Fruit fly (Drosophila melanogaster) whole organism, embryonic: Measurements from ENCODE around the gene CG33158.

Experiments used
- CG12236 ChIP-seq: fragments of 200-800 bp; sonication (Bioruptor generic); optimal IDR thresholded peaks from 2 replicates; lab custom pipeline; 2016; ENCODE audit warnings: missing biosample characterization, missing genetic modification characterization
- CG13296 ChIP-seq: fragments of 200-800 bp; sonication (Bioruptor generic); optimal IDR thresholded peaks from 3 replicates; lab custom pipeline; 2018; ENCODE audit warnings: missing biosample characterization, mild to moderate bottlenecking, missing genetic modification characterization
- CG15479 ChIP-seq: fragments of 200-800 bp; sonication (Bioruptor generic); optimal IDR thresholded peaks from 3 replicates; lab custom pipeline; 2019; ENCODE audit warnings: missing biosample characterization, mild to moderate bottlenecking, missing genetic modification characterization, moderate library complexity
- CG17912 ChIP-seq: fragments of 200-800 bp; sonication (Bioruptor generic); optimal IDR thresholded peaks from 2 replicates; lab custom pipeline; 2018; ENCODE audit warnings: missing biosample characterization, mild to moderate bottlenecking, missing genetic modification characterization
- CG2116 ChIP-seq: fragments of 200-800 bp; sonication (Bioruptor generic); optimal IDR thresholded peaks from 3 replicates; lab custom pipeline; 2018; ENCODE audit warnings: missing biosample characterization, mild to moderate bottlenecking, missing genetic modification characterization
- CG2199 ChIP-seq: fragments of 200-800 bp; sonication (Bioruptor generic); IDR thresholded peaks from 3 replicates; pipeline ENCODE4 v1.3.6; 2022; ENCODE audit warnings: missing biosample characterization, missing genetic modification characterization
- CG31224 ChIP-seq: fragments of 200-800 bp; sonication (Bioruptor generic); IDR thresholded peaks from 2 replicates; pipeline ENCODE4 v1.3.6; 2022; ENCODE audit warnings: missing biosample characterization, missing genetic modification characterization
- CG4282 ChIP-seq: fragments of 200-800 bp; sonication (Bioruptor generic); optimal IDR thresholded peaks from 2 replicates; lab custom pipeline; 2016; ENCODE audit warnings: missing biosample characterization, missing genetic modification characterization
- CG4707 ChIP-seq: fragments of 200-800 bp; sonication (Bioruptor generic); optimal IDR thresholded peaks from 2 replicates; lab custom pipeline; 2018; ENCODE audit warnings: missing biosample characterization, mild to moderate bottlenecking, missing genetic modification characterization, moderate library complexity
- CG5245 ChIP-seq: fragments of 200-800 bp; sonication (Bioruptor generic); optimal IDR thresholded peaks from 3 replicates; lab custom pipeline; 2016; ENCODE audit warnings: missing biosample characterization, missing genetic modification characterization
- CG6654 ChIP-seq: fragments of 200-800 bp; sonication (Bioruptor generic); optimal IDR thresholded peaks from 2 replicates; lab custom pipeline; 2017; ENCODE audit warnings: missing biosample characterization, mild to moderate bottlenecking, missing genetic modification characterization
- CG6854 ChIP-seq: fragments of 200-800 bp; sonication (Bioruptor generic); optimal IDR thresholded peaks from 3 replicates; lab custom pipeline; 2017; ENCODE audit warnings: missing biosample characterization, mild to moderate bottlenecking, missing genetic modification characterization
- CG7963 ChIP-seq: fragments of 200-800 bp; sonication (Bioruptor generic); IDR thresholded peaks from 3 replicates; pipeline ENCODE4 v1.3.6; 2022; ENCODE audit warnings: missing biosample characterization, missing genetic modification characterization; ENCODE audit not compliant: partially characterized antibody
- CG8089 ChIP-seq: fragments of 200-800 bp; sonication (Bioruptor generic); optimal IDR thresholded peaks from 3 replicates; lab custom pipeline; 2016; ENCODE audit warnings: missing biosample characterization, missing genetic modification characterization
- CG8281 ChIP-seq: fragments of 200-800 bp; sonication (Bioruptor generic); optimal IDR thresholded peaks from 2 replicates; lab custom pipeline; 2018; ENCODE audit warnings: missing biosample characterization, mild to moderate bottlenecking, missing genetic modification characterization, moderate library complexity
- CG9727 ChIP-seq: fragments of 200-800 bp; sonication (Bioruptor generic); optimal IDR thresholded peaks from 3 replicates; lab custom pipeline; 2017; ENCODE audit warnings: missing biosample characterization, mild to moderate bottlenecking, missing genetic modification characterization
- D19B ChIP-seq: fragments of 200-800 bp; sonication (Bioruptor generic); optimal IDR thresholded peaks from 2 replicates; lab custom pipeline; 2017; ENCODE audit warnings: missing biosample characterization, mild to moderate bottlenecking, missing genetic modification characterization
- Dll ChIP-seq: fragments of 200-800 bp; sonication (Bioruptor generic); IDR thresholded peaks from 4 replicates; pipeline ENCODE4 v1.3.6; 2022; ENCODE audit warnings: missing biosample characterization, missing genetic modification characterization; ENCODE audit not compliant: partially characterized antibody
- H15 ChIP-seq: fragments of 200-800 bp; sonication (Bioruptor generic); IDR thresholded peaks from 3 replicates; pipeline ENCODE4 v1.3.6; 2022; ENCODE audit warnings: missing biosample characterization, missing genetic modification characterization
- HLH3B ChIP-seq: fragments of 200-800 bp; sonication (Bioruptor generic); IDR thresholded peaks from 2 replicates; pipeline ENCODE4 v1.3.6; 2022; ENCODE audit warnings: missing biosample characterization, missing genetic modification characterization
- HLH4C ChIP-seq: fragments of 200-800 bp; sonication (Bioruptor generic); IDR thresholded peaks from 3 replicates; pipeline ENCODE4 v1.3.6; 2022; ENCODE audit warnings: missing biosample characterization, missing genetic modification characterization; ENCODE audit not compliant: partially characterized antibody
- Hey ChIP-seq: fragments of 200-800 bp; sonication (Bioruptor generic); optimal IDR thresholded peaks from 3 replicates; lab custom pipeline; 2018; ENCODE audit warnings: missing biosample characterization, mild to moderate bottlenecking, missing genetic modification characterization
- Hmr ChIP-seq: fragments of 200-800 bp; sonication (Bioruptor generic); optimal IDR thresholded peaks from 3 replicates; lab custom pipeline; 2017; ENCODE audit warnings: mild to moderate bottlenecking, missing biosample characterization, missing genetic modification reagents, missing genetic modification characterization
- Myb ChIP-seq: fragments of 200-800 bp; sonication (Bioruptor generic); optimal IDR thresholded peaks from 2 replicates; lab custom pipeline; 2016; ENCODE audit warnings: missing biosample characterization, missing genetic modification characterization
- Neu2 ChIP-seq: fragments of 200-800 bp; sonication (Bioruptor generic); optimal IDR thresholded peaks from 3 replicates; lab custom pipeline; 2016; ENCODE audit warnings: missing biosample characterization, missing genetic modification characterization, borderline replicate concordance
- Oli ChIP-seq: fragments of 200-800 bp; sonication (Bioruptor generic); optimal IDR thresholded peaks from 2 replicates; lab custom pipeline; 2018; ENCODE audit warnings: missing biosample characterization, mild to moderate bottlenecking, missing genetic modification characterization, moderate library complexity
- Optix ChIP-seq: fragments of 200-800 bp; sonication (Bioruptor generic); IDR thresholded peaks from 3 replicates; pipeline ENCODE4 v1.3.6; 2022; ENCODE audit warnings: missing biosample characterization, missing genetic modification characterization
- PHDP ChIP-seq: fragments of 200-800 bp; sonication (Bioruptor generic); optimal IDR thresholded peaks from 3 replicates; lab custom pipeline; 2018; ENCODE audit warnings: missing biosample characterization, mild to moderate bottlenecking, missing genetic modification characterization, moderate library complexity
- Rx ChIP-seq: fragments of 200-800 bp; sonication (Bioruptor generic); IDR thresholded peaks from 2 replicates; pipeline ENCODE4 v1.3.6; 2022; ENCODE audit warnings: missing biosample characterization, missing genetic modification characterization
- Side ChIP-seq: fragments of 200-800 bp; sonication (Bioruptor generic); optimal IDR thresholded peaks from 2 replicates; lab custom pipeline; 2016; ENCODE audit warnings: missing biosample characterization, missing genetic modification characterization
- Sox100B ChIP-seq: fragments of 200-800 bp; sonication (Bioruptor generic); optimal IDR thresholded peaks from 3 replicates; lab custom pipeline; 2018; ENCODE audit warnings: missing biosample characterization, mild to moderate bottlenecking, missing genetic modification characterization
- Sry-β ChIP-seq: fragments of 200-800 bp; sonication (Bioruptor generic); optimal IDR thresholded peaks from 2 replicates; lab custom pipeline; 2018; ENCODE audit warnings: missing biosample characterization, mild to moderate bottlenecking, missing genetic modification characterization, moderate library complexity
- Ssrp ChIP-seq: fragments of 200-800 bp; sonication (Bioruptor generic); optimal IDR thresholded peaks from 2 replicates; lab custom pipeline; 2018; ENCODE audit warnings: missing biosample characterization, mild to moderate bottlenecking, missing genetic modification characterization, moderate library complexity
- Vsx1 ChIP-seq: fragments of 200-800 bp; sonication (Bioruptor generic); optimal IDR thresholded peaks from 2 replicates; lab custom pipeline; 2017; ENCODE audit warnings: missing biosample characterization, mild to moderate bottlenecking, missing genetic modification characterization, missing genetic modification reagents
- chm ChIP-seq: fragments of 200-800 bp; sonication (Bioruptor generic); IDR thresholded peaks from 2 replicates; pipeline ENCODE4 v1.3.6; 2022; ENCODE audit warnings: missing biosample characterization, missing genetic modification characterization
- dmrt99B ChIP-seq: fragments of 200-800 bp; sonication (Bioruptor generic); optimal IDR thresholded peaks from 2 replicates; lab custom pipeline; 2018; ENCODE audit warnings: missing biosample characterization, mild to moderate bottlenecking, missing genetic modification characterization, moderate library complexity
- dpn ChIP-seq, 2 experiments: fragments of 200-800 bp; sonication (Bioruptor generic); optimal IDR thresholded peaks; 3 replicates each; lab custom pipeline; 2016; ENCODE audit warnings: missing biosample characterization in 2 of 2, missing genetic modification characterization in 2 of 2
- exex ChIP-seq: fragments of 200-800 bp; sonication (Bioruptor generic); optimal IDR thresholded peaks from 4 replicates; lab custom pipeline; 2018; ENCODE audit warnings: missing biosample characterization, mild to moderate bottlenecking, missing genetic modification characterization, moderate library complexity
- eyg ChIP-seq: fragments of 200-800 bp; sonication (Bioruptor generic); optimal IDR thresholded peaks from 3 replicates; lab custom pipeline; 2016; ENCODE audit warnings: missing biosample characterization, missing genetic modification characterization
- fd64A ChIP-seq: fragments of 200-800 bp; sonication (Bioruptor generic); optimal IDR thresholded peaks from 3 replicates; lab custom pipeline; 2018; ENCODE audit warnings: missing biosample characterization, mild to moderate bottlenecking, missing genetic modification characterization
- fu2 ChIP-seq: fragments of 200-800 bp; sonication (Bioruptor generic); optimal IDR thresholded peaks from 2 replicates; lab custom pipeline; 2016; ENCODE audit warnings: missing biosample characterization, missing genetic modification characterization
- grn ChIP-seq: fragments of 200-800 bp; sonication (Bioruptor generic); optimal IDR thresholded peaks from 3 replicates; lab custom pipeline; 2017; ENCODE audit warnings: missing biosample characterization, missing genetic modification characterization
- her ChIP-seq: fragments of 200-800 bp; sonication (Bioruptor generic); optimal IDR thresholded peaks from 2 replicates; lab custom pipeline; 2016; ENCODE audit warnings: missing biosample characterization, missing genetic modification characterization
- kay ChIP-seq: fragments of 200-800 bp; sonication (Bioruptor generic); optimal IDR thresholded peaks from 2 replicates; lab custom pipeline; 2016; ENCODE audit warnings: missing biosample characterization, missing genetic modification characterization
- nmo ChIP-seq: fragments of 200-800 bp; sonication (Bioruptor generic); optimal IDR thresholded peaks from 2 replicates; lab custom pipeline; 2018; ENCODE audit warnings: missing biosample characterization, mild to moderate bottlenecking, missing genetic modification characterization, moderate library complexity
- onecut ChIP-seq: fragments of 200-800 bp; sonication (Bioruptor generic); IDR thresholded peaks from 2 replicates; pipeline ENCODE4 v1.3.6; 2022; ENCODE audit warnings: missing biosample characterization, missing genetic modification characterization
- pnt ChIP-seq: fragments of 200-800 bp; sonication (Bioruptor generic); optimal IDR thresholded peaks from 3 replicates; lab custom pipeline; 2016; ENCODE audit warnings: missing biosample characterization, missing genetic modification characterization
- rib ChIP-seq: fragments of 200-800 bp; sonication (Bioruptor generic); IDR thresholded peaks from 2 replicates; pipeline ENCODE4 v1.3.6; 2022; ENCODE audit warnings: missing biosample characterization, missing genetic modification characterization
- sc ChIP-seq, 3 experiments: fragments of >200 bp in 2 of 3; fragments of 200-800 bp in 1 of 3; sonication (Bioruptor generic) in 1 of 3; optimal IDR thresholded peaks; 2 replicates in 2 of 3; 3 replicates in 1 of 3; lab custom pipeline; 2017; ENCODE audit warnings: mild to moderate bottlenecking in 1 of 3, missing biosample characterization in 1 of 3, missing genetic modification characterization in 1 of 3, missing genetic modification reagents in 1 of 3
- sqz ChIP-seq: fragments of 200-800 bp; sonication (Bioruptor generic); optimal IDR thresholded peaks from 3 replicates; lab custom pipeline; 2018; ENCODE audit warnings: missing biosample characterization, mild to moderate bottlenecking, missing genetic modification characterization
- toy ChIP-seq: fragments of 200-800 bp; sonication (Bioruptor generic); IDR thresholded peaks from 2 replicates; pipeline ENCODE4 v1.3.6; 2022; ENCODE audit warnings: missing biosample characterization, missing genetic modification characterization

Gene CG33158

DNA sequence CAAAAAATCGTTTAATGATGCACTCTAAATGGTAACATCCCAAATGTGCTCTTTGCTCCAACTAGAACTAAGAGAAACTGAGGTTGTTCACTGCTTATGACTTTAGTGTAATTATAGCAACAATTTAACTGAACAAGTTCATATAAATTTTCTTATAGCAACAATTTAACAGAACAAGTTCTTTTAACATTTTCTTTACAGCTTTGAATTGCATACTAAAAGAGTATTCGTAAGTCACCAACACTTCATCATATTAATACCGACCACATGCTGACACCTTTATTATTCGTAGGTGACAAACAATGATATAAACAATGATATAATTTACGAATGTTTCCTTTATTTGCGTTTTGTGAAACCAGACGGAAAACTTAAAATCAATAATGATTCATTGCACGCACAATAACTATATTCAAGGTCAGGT lies 75.3 kb downstream of the CG33158 start (continued):
- TF ChIP-seq sc (optimal IDR thresholded peaks at IDR 0.05; lab: Kevin White, UChicago), result no peak
- TF ChIP-seq sc (GFP tag; optimal IDR thresholded peaks at IDR 0.05; lab: Kevin White, UChicago), result no peak
- TF ChIP-seq Neu2 (GFP tag; lab: Kevin White, UChicago), result no peak
- TF ChIP-seq Hmr (GFP tag; lab: Kevin White, UChicago), result peak; percentile 27
- no peak for TF ChIP-seq CG6854 (GFP tag; lab: Kevin White, UChicago)
- TF ChIP-seq CG2199, result no peak
- TF ChIP-seq nmo (GFP tag; lab: Kevin White, UChicago), result peak; percentile 7
- no peak for TF ChIP-seq chm
- TF ChIP-seq Myb (GFP tag; lab: Kevin White, UChicago), result no peak
- TF ChIP-seq CG17912 (GFP tag; lab: Kevin White, UChicago), result no peak
- TF ChIP-seq Dll (GFP tag; lab: Robert Waterston, UW), result no peak
- TF ChIP-seq CG6654 (GFP tag; lab: Kevin White, UChicago), result no peak
- TF ChIP-seq sqz (GFP tag; lab: Kevin White, UChicago), result no peak
- TF ChIP-seq CG8089 (GFP tag; lab: Kevin White, UChicago), result no peak
- no peak for TF ChIP-seq her
- TF ChIP-seq kay (GFP tag; lab: Kevin White, UChicago), result peak; percentile 16
- TF ChIP-seq HLH3B (GFP tag; lab: Robert Waterston, UW), result no peak
- TF ChIP-seq dpn (GFP tag; optimal IDR thresholded peaks at IDR 0.05; lab: Kevin White, UChicago), result no peak
- TF ChIP-seq onecut (GFP tag; lab: Robert Waterston, UW), result peak; percentile 50
- no peak for TF ChIP-seq fd64A (GFP tag; lab: Kevin White, UChicago)
- no peak for TF ChIP-seq exex (tag; lab: Kevin White, UChicago)
- TF ChIP-seq CG9727, result peak; percentile 6
- TF ChIP-seq PHDP (tag; lab: Kevin White, UChicago), result peak; percentile 23
- TF ChIP-seq CG13296 (GFP tag; lab: Kevin White, UChicago), result peak; percentile 52
- TF ChIP-seq CG2116 (GFP tag; lab: Kevin White, UChicago), result no peak
- TF ChIP-seq Sry-β (GFP tag; lab: Kevin White, UChicago), result no peak
- TF ChIP-seq CG31224 (GFP tag; lab: Robert Waterston, UW), result no peak
- no peak for TF ChIP-seq Hey (tag; lab: Kevin White, UChicago)
- peak; percentile 25 for TF ChIP-seq dmrt99B (tag; lab: Kevin White, UChicago)
- TF ChIP-seq Optix (GFP tag; lab: Robert Waterston, UW), result no peak
- no peak for TF ChIP-seq CG4707 (GFP tag; lab: Kevin White, UChicago)
- no peak for TF ChIP-seq CG15479 (GFP tag; lab: Kevin White, UChicago)
- TF ChIP-seq pnt (GFP tag; lab: Kevin White, UChicago), result no peak
- TF ChIP-seq fu2 (GFP tag; lab: Kevin White, UChicago), result no peak
- TF ChIP-seq Oli, result peak; percentile 27
- no peak for TF ChIP-seq CG8281 (tag; lab: Kevin White, UChicago)
- TF ChIP-seq rib (GFP tag; lab: Robert Waterston, UW), result no peak
- no peak for TF ChIP-seq toy (GFP tag; lab: Robert Waterston, UW)
- TF ChIP-seq Rx, result no peak
- TF ChIP-seq Sox100B, result peak; percentile 45
- no peak for TF ChIP-seq CG7963 (GFP tag; lab: Robert Waterston, UW)
- no peak for TF ChIP-seq Vsx1 (GFP tag; lab: Kevin White, UChicago)
- no peak for TF ChIP-seq CG12236 (GFP tag; lab: Kevin White, UChicago)
- no peak for TF ChIP-seq CG5245 (GFP tag; lab: Kevin White, UChicago)
- no peak for TF ChIP-seq CG4282
- TF ChIP-seq eyg (GFP tag; lab: Kevin White, UChicago), result peak; percentile 37
- no peak for TF ChIP-seq D19B (GFP tag; lab: Kevin White, UChicago)
- no peak for TF ChIP-seq H15
- TF ChIP-seq grn (GFP tag; lab: Kevin White, UChicago), result no peak
- TF ChIP-seq Ssrp (tag; lab: Kevin White, UChicago), result no peak
- no peak for TF ChIP-seq Side (GFP tag; lab: Kevin White, UChicago)
- no peak for TF ChIP-seq HLH4C (GFP tag; lab: Robert Waterston, UW)
